Worm (Caenorhabditis elegans): ENCODE data around the gene W03A5.2.

DNA sequence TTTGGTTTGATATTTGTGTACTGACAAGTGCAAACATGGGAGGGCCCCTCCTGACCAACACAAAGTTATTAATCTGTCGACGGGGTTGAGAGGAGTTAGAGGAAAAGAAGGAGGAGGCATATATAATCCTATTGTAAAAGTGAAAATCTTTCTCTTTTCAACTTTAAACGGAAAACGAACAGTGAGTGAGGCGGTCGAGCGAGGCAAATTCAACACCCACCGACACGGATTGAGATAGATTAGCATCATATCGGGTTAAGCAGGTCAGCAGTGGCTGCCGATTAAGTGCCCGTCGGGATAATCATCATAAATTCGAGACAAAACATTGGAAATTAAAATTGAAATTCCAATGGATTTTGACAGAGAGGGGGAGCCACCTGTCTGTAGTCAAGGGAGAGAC is 30.5 kb downstream of the W03A5.2 start:
- TF ChIP-seq hlh-30 (tag; optimal IDR thresholded peaks at IDR 0.05; ENCODE audit: insufficient read depth) = no peak
- no peak for TF ChIP-seq mec-3 (tag; optimal IDR thresholded peaks at IDR 0.05; ENCODE audit: borderline replicate concordance)
- TF ChIP-seq pat-9 (tag; optimal IDR thresholded peaks at IDR 0.05) = no peak
- no peak for TF ChIP-seq sox-4 (tag; optimal IDR thresholded peaks at IDR 0.05)
- no peak for TF ChIP-seq ceh-34 (tag; optimal IDR thresholded peaks at IDR 0.05)
- TF ChIP-seq nfya-1 (tag; optimal IDR thresholded peaks at IDR 0.05) = no peak
